Worm (Caenorhabditis elegans): Measurements from ENCODE around the gene puf-6.
"Not testable (repeated sequence)": the region's sequence is repeated elsewhere in the genome, so short reads cannot be mapped to it uniquely, and the experiment has no call there.

puf-6 gene

ce11 chrII:13073742-13074141, 30.5 kb upstream of the puf-6 start:
- no peak for TF ChIP-seq T22C8.4 (GFP tag; IDR thresholded peaks at IDR 0.05)
- TF ChIP-seq ztf-23 (GFP tag; IDR thresholded peaks at IDR 0.05) = no peak
- no peak for TF ChIP-seq ref-1 (GFP tag; conservative IDR thresholded peaks at IDR 0.05)
- no peak for TF ChIP-seq med-1 (GFP tag; optimal IDR thresholded peaks at IDR 0.05; ENCODE audit: insufficient read depth)
- no peak for TF ChIP-seq cog-1 (tag; optimal IDR thresholded peaks at IDR 0.05)
- TF ChIP-seq ztf-29 (GFP tag; IDR thresholded peaks at IDR 0.05) = no peak
- TF ChIP-seq klf-2 (GFP tag; conservative IDR thresholded peaks at IDR 0.05) = no peak
- no peak for TF ChIP-seq flt-1 (GFP tag; IDR thresholded peaks at IDR 0.05)

- TF ChIP-seq ref-1 (GFP tag; conservative IDR thresholded peaks at IDR 0.05) (no peak), tab-1 (GFP tag; IDR thresholded peaks at IDR 0.05) (no peak), ztf-29 (GFP tag; IDR thresholded peaks at IDR 0.05) (no peak), T22C8.4 (GFP tag; IDR thresholded peaks at IDR 0.05) (no peak), med-1 (GFP tag; optimal IDR thresholded peaks at IDR 0.05; ENCODE audit: insufficient read depth) (no peak), ztf-23 (GFP tag; IDR thresholded peaks at IDR 0.05) (no peak), klf-2 (GFP tag; conservative IDR thresholded peaks at IDR 0.05) (no peak), cog-1 (tag; optimal IDR thresholded peaks at IDR 0.05) (no peak), flt-1 (GFP tag; IDR thresholded peaks at IDR 0.05) (no peak)
These were observed 29.9 kb upstream of the puf-6 start, which contains the start of gene F42G4.5 for ce11 chrII:13073102-13073501. TSS of gene F42G4.5 (plus strand) at chrII:13073480.

ce11 chrII:13066777-13067290, 23.6 kb upstream of the puf-6 start:
- no peak for TF ChIP-seq T22C8.4 (GFP tag; IDR thresholded peaks at IDR 0.05)
- no peak for TF ChIP-seq ztf-29 (GFP tag; IDR thresholded peaks at IDR 0.05)
- 0 out of 2 replicates have a peak, but pooled peaks have one; percentile 21 for TF ChIP-seq tab-1 (GFP tag; IDR thresholded peaks at IDR 0.05)
- TF ChIP-seq klf-2 (GFP tag; conservative IDR thresholded peaks at IDR 0.05) = no peak

ce11 chrII:13065251-13065650, 22.0 kb upstream of the puf-6 start:
- TF ChIP-seq ztf-23 (GFP tag; IDR thresholded peaks at IDR 0.05) (no peak), med-1 (GFP tag; optimal IDR thresholded peaks at IDR 0.05; ENCODE audit: insufficient read depth) (no peak), cog-1 (tag; optimal IDR thresholded peaks at IDR 0.05) (no peak), tab-1 (GFP tag; IDR thresholded peaks at IDR 0.05) (no peak), klf-2 (GFP tag; conservative IDR thresholded peaks at IDR 0.05) (no peak), flt-1 (GFP tag; IDR thresholded peaks at IDR 0.05) (no peak), ztf-29 (GFP tag; IDR thresholded peaks at IDR 0.05) (no peak), ref-1 (GFP tag; conservative IDR thresholded peaks at IDR 0.05) (no peak), T22C8.4 (GFP tag; IDR thresholded peaks at IDR 0.05) (no peak)

ce11 chrII:13059196-13059595, 16.0 kb upstream of the puf-6 start:
- TF ChIP-seq klf-2 (GFP tag; conservative IDR thresholded peaks at IDR 0.05) (no peak), cog-1 (tag; optimal IDR thresholded peaks at IDR 0.05) (no peak), ztf-23 (GFP tag; IDR thresholded peaks at IDR 0.05) (no peak), T22C8.4 (GFP tag; IDR thresholded peaks at IDR 0.05) (no peak), ref-1 (GFP tag; conservative IDR thresholded peaks at IDR 0.05) (no peak), med-1 (GFP tag; optimal IDR thresholded peaks at IDR 0.05; ENCODE audit: insufficient read depth) (no peak), ztf-29 (GFP tag; IDR thresholded peaks at IDR 0.05) (no peak), tab-1 (GFP tag; IDR thresholded peaks at IDR 0.05) (no peak), flt-1 (GFP tag; IDR thresholded peaks at IDR 0.05) (no peak)

ce11 chrII:13056580-13056979, 13.3 kb upstream of the puf-6 start, which contains the start of gene zyx-1:
TSS of gene zyx-1 (plus strand) at chrII:13056910.
- TF ChIP-seq T22C8.4 (GFP tag; IDR thresholded peaks at IDR 0.05) (no peak), tab-1 (GFP tag; IDR thresholded peaks at IDR 0.05) (no peak), ref-1 (GFP tag; conservative IDR thresholded peaks at IDR 0.05) (no peak), flt-1 (GFP tag; IDR thresholded peaks at IDR 0.05) (no peak), klf-2 (GFP tag; conservative IDR thresholded peaks at IDR 0.05) (no peak), ztf-23 (GFP tag; IDR thresholded peaks at IDR 0.05) (no peak), cog-1 (tag; optimal IDR thresholded peaks at IDR 0.05) (no peak), ztf-29 (GFP tag; IDR thresholded peaks at IDR 0.05) (no peak), med-1 (GFP tag; optimal IDR thresholded peaks at IDR 0.05; ENCODE audit: insufficient read depth) (no peak)

- no peak for TF ChIP-seq ztf-23 (GFP tag; IDR thresholded peaks at IDR 0.05)
- TF ChIP-seq cog-1 (tag; optimal IDR thresholded peaks at IDR 0.05) = no peak
- TF ChIP-seq T22C8.4 (GFP tag; IDR thresholded peaks at IDR 0.05) = no peak
- no peak for TF ChIP-seq ztf-29 (GFP tag; IDR thresholded peaks at IDR 0.05)
- TF ChIP-seq tab-1 (GFP tag; IDR thresholded peaks at IDR 0.05) = no peak
- no peak for TF ChIP-seq flt-1 (GFP tag; IDR thresholded peaks at IDR 0.05)
- TF ChIP-seq klf-2 (GFP tag; conservative IDR thresholded peaks at IDR 0.05) = no peak
- no peak for TF ChIP-seq med-1 (GFP tag; optimal IDR thresholded peaks at IDR 0.05; ENCODE audit: insufficient read depth)
- no peak for TF ChIP-seq ref-1 (GFP tag; conservative IDR thresholded peaks at IDR 0.05)
These were observed 10.2 kb upstream of the puf-6 start for ce11 chrII:13053443-13053842.

- TF ChIP-seq flt-1 (GFP tag; IDR thresholded peaks at IDR 0.05) (no peak), T22C8.4 (GFP tag; IDR thresholded peaks at IDR 0.05) (no peak), ztf-29 (GFP tag; IDR thresholded peaks at IDR 0.05) (no peak), klf-2 (GFP tag; conservative IDR thresholded peaks at IDR 0.05) (no peak), tab-1 (GFP tag; IDR thresholded peaks at IDR 0.05) (no peak), med-1 (GFP tag; optimal IDR thresholded peaks at IDR 0.05; ENCODE audit: insufficient read depth) (no peak), ztf-23 (GFP tag; IDR thresholded peaks at IDR 0.05) (no peak), cog-1 (tag; optimal IDR thresholded peaks at IDR 0.05) (no peak), ref-1 (GFP tag; conservative IDR thresholded peaks at IDR 0.05) (no peak)
These were observed 6.8 kb upstream of the puf-6 start for ce11 chrII:13050050-13050449.

ce11 chrII:13047609-13048008, 4.4 kb upstream of the puf-6 start, which contains the start of gene F42G4.2:
TSS of gene F42G4.2 (plus strand) at chrII:13047909.
- not testable (repeated sequence) for TF ChIP-seq med-1 (GFP tag; optimal IDR thresholded peaks at IDR 0.05; ENCODE audit: insufficient read depth); flt-1 (GFP tag; IDR thresholded peaks at IDR 0.05); klf-2 (GFP tag; conservative IDR thresholded peaks at IDR 0.05)

ce11 chrII:13047106-13047505, 3.9 kb upstream of the puf-6 start, which contains the start of gene F42G4.7:
TSS of gene F42G4.7 (minus strand) at chrII:13047290.
- TF ChIP-seq T22C8.4 (GFP tag; IDR thresholded peaks at IDR 0.05) = peak; percentile 86

Measured in whole organism, midembryonic.